Worm (Caenorhabditis elegans) whole organism, L1 larva: ENCODE measurements around the gene chil-23.

Experiments
- C16A3.4 ChIP-seq: fragments of 150-350 bp; optimal IDR thresholded peaks from 2 replicates; lab custom pipeline; 2014; ENCODE audit warnings: missing biosample characterization, missing genetic modification characterization
- F16B12.6 ChIP-seq: fragments of 150-350 bp; optimal IDR thresholded peaks from 2 replicates; lab custom pipeline; 2014; ENCODE audit warnings: missing biosample characterization, missing genetic modification characterization
- Y116A8C.19 ChIP-seq: sonication (generic microtip); optimal IDR thresholded peaks from 2 replicates; lab custom pipeline; 2016; ENCODE audit warnings: missing compliant biosample characterization, missing genetic modification characterization, borderline replicate concordance
- aly-2 ChIP-seq: fragments of 150-350 bp; optimal IDR thresholded peaks from 2 replicates; lab custom pipeline; 2014; ENCODE audit warnings: missing biosample characterization, missing genetic modification characterization
- blmp-1 ChIP-seq: fragments of 150-350 bp; optimal IDR thresholded peaks from 2 replicates; lab custom pipeline; 2014; ENCODE audit warnings: missing biosample characterization, missing genetic modification characterization
- ces-1 ChIP-seq: fragments of 150-350 bp; optimal IDR thresholded peaks from 2 replicates; lab custom pipeline; 2014; ENCODE audit warnings: missing biosample characterization, missing genetic modification reagents, missing genetic modification characterization
- dpl-1 ChIP-seq, 3 experiments: fragments of 150-350 bp in 2 of 3; sonication (generic microtip) in 1 of 3; optimal IDR thresholded peaks; 2 replicates each; lab custom pipeline; 2014 to 2017; ENCODE audit warnings: missing biosample characterization in 3 of 3, missing genetic modification characterization in 3 of 3, missing genetic modification reagents in 3 of 3
- efl-1 ChIP-seq, 4 experiments: fragments of 150-350 bp; optimal IDR thresholded peaks in 3 of 4; peaks in 1 of 4; 1 replicate in 1 of 4; 2 replicates in 3 of 4; lab custom pipeline; 2014; ENCODE audit warnings: missing biosample characterization in 2 of 4, missing genetic modification characterization in 2 of 4, missing genetic modification reagents in 2 of 4
- efl-3 ChIP-seq: fragments of 200-800 bp; sonication (Bioruptor generic); optimal IDR thresholded peaks from 2 replicates; lab custom pipeline; 2018; ENCODE audit warnings: mild to moderate bottlenecking, missing genetic modification characterization, missing compliant biosample characterization
- egl-13 ChIP-seq: sonication (generic microtip); optimal IDR thresholded peaks from 2 replicates; lab custom pipeline; 2016; ENCODE audit warnings: missing genotype, missing genetic modification reagents, missing genetic modification characterization, missing compliant biosample characterization
- elt-2 ChIP-seq: sonication (generic microtip); optimal IDR thresholded peaks from 2 replicates; lab custom pipeline; 2016; ENCODE audit warnings: missing genetic modification characterization, mild to moderate bottlenecking, inconsistent platforms, missing compliant biosample characterization, missing genetic modification reagents
- fkh-10 ChIP-seq: sonication (generic microtip); optimal IDR thresholded peaks from 2 replicates; lab custom pipeline; 2017; ENCODE audit warnings: missing biosample characterization, missing genetic modification reagents, missing genetic modification characterization
- fos-1 ChIP-seq: fragments of 150-350 bp; optimal IDR thresholded peaks from 2 replicates; lab custom pipeline; 2014; ENCODE audit warnings: missing biosample characterization, missing genetic modification characterization
- hlh-17 ChIP-seq: fragments of 200-800 bp; sonication (Bioruptor generic); optimal IDR thresholded peaks from 2 replicates; lab custom pipeline; 2018; ENCODE audit warnings: missing genetic modification characterization, mild to moderate bottlenecking, missing compliant biosample characterization, moderate library complexity, borderline replicate concordance
- jun-1 ChIP-seq: fragments of 150-350 bp; optimal IDR thresholded peaks from 2 replicates; lab custom pipeline; 2014; ENCODE audit warnings: missing biosample characterization, missing genetic modification reagents, missing genetic modification characterization
- lin-35 ChIP-seq, 2 experiments: fragments of 150-350 bp; optimal IDR thresholded peaks; 2 replicates each; lab custom pipeline; 2014; ENCODE audit warnings: missing biosample characterization in 2 of 2, missing genetic modification characterization in 2 of 2, missing genetic modification reagents in 2 of 2
- lsy-2 ChIP-seq, 2 experiments: fragments of 150-350 bp; optimal IDR thresholded peaks; 2 replicates each; lab custom pipeline; 2014; ENCODE audit warnings: missing biosample characterization in 2 of 2, missing genetic modification characterization in 2 of 2
- mdl-1 ChIP-seq, 2 experiments: fragments of 150-350 bp; optimal IDR thresholded peaks; 2 replicates each; lab custom pipeline; 2014 to 2017; ENCODE audit warnings: missing biosample characterization in 2 of 2, missing genetic modification characterization in 2 of 2, inconsistent platforms in 1 of 2
- mef-2 ChIP-seq: fragments of 150-350 bp; optimal IDR thresholded peaks from 2 replicates; lab custom pipeline; 2014; ENCODE audit warnings: missing biosample characterization, missing genetic modification characterization
- nhr-19 ChIP-seq: fragments of 200-800 bp; sonication (Bioruptor generic); conservative IDR thresholded peaks from 2 replicates; pipeline ENCODE4 v1.3.6; 2022; ENCODE audit warnings: missing genetic modification characterization, missing compliant biosample characterization
- nhr-20 ChIP-seq: sonication (generic microtip); optimal IDR thresholded peaks from 2 replicates; lab custom pipeline; 2016; ENCODE audit warnings: mild to moderate bottlenecking, missing genetic modification characterization, missing compliant biosample characterization
- nhr-28 ChIP-seq: fragments of 150-350 bp; optimal IDR thresholded peaks from 2 replicates; lab custom pipeline; 2014; ENCODE audit warnings: missing biosample characterization, missing genetic modification characterization
- nhr-71 ChIP-seq: sonication (generic microtip); optimal IDR thresholded peaks from 2 replicates; lab custom pipeline; 2016; ENCODE audit warnings: mild to moderate bottlenecking, missing genetic modification characterization, moderate library complexity, missing compliant biosample characterization
- nhr-84 ChIP-seq: sonication (generic microtip); optimal IDR thresholded peaks from 2 replicates; lab custom pipeline; 2017; ENCODE audit warnings: missing biosample characterization, missing genetic modification characterization
- nhr-85 ChIP-seq: sonication (generic microtip); peaks from one replicate; lab custom pipeline; 2016; ENCODE audit warnings: missing genetic modification characterization, inconsistent platforms, missing compliant biosample characterization
- nhr-90 ChIP-seq: sonication (generic microtip); optimal IDR thresholded peaks from 2 replicates; lab custom pipeline; 2016; ENCODE audit warnings: mild to moderate bottlenecking, missing genetic modification characterization, missing compliant biosample characterization; ENCODE audit not compliant: poor library complexity
- pqm-1 ChIP-seq: sonication (generic microtip); optimal IDR thresholded peaks from 3 replicates; lab custom pipeline; 2017; ENCODE audit warnings: missing biosample characterization, missing genetic modification characterization
- skn-1 ChIP-seq: fragments of 150-350 bp; optimal IDR thresholded peaks from 2 replicates; lab custom pipeline; 2014; ENCODE audit warnings: missing biosample characterization, missing genetic modification characterization
- snu-23 ChIP-seq: sonication (generic microtip); optimal IDR thresholded peaks from 2 replicates; lab custom pipeline; 2016; ENCODE audit warnings: missing genetic modification characterization, missing compliant biosample characterization
- swsn-7 ChIP-seq: sonication (generic microtip); optimal IDR thresholded peaks from 2 replicates; lab custom pipeline; 2016; ENCODE audit warnings: missing genetic modification characterization, missing compliant biosample characterization
- tbx-2 ChIP-seq: sonication (generic microtip); optimal IDR thresholded peaks from 2 replicates; lab custom pipeline; 2016; ENCODE audit warnings: missing genetic modification characterization, missing compliant biosample characterization
- tlp-1 ChIP-seq: fragments of 150-350 bp; optimal IDR thresholded peaks from 2 replicates; lab custom pipeline; 2014; ENCODE audit warnings: missing biosample characterization, missing genetic modification characterization
- unc-130 ChIP-seq: fragments of 150-350 bp; optimal IDR thresholded peaks from 2 replicates; lab custom pipeline; 2017; ENCODE audit warnings: missing biosample characterization, missing genetic modification characterization, inconsistent platforms
- unc-30 ChIP-seq: sonication (generic microtip); optimal IDR thresholded peaks from 2 replicates; lab custom pipeline; 2017; ENCODE audit warnings: missing biosample characterization, missing genetic modification characterization
- unc-98 ChIP-seq: fragments of 200-800 bp; sonication (Bioruptor generic); IDR thresholded peaks from 2 replicates; pipeline ENCODE4 v1.3.6; 2022; ENCODE audit warnings: missing genetic modification characterization, missing compliant biosample characterization
- zag-1 ChIP-seq: fragments of 150-350 bp; optimal IDR thresholded peaks from 2 replicates; lab custom pipeline; 2014; ENCODE audit warnings: missing biosample characterization, missing genetic modification characterization
- ztf-11 ChIP-seq, 2 experiments: sonication (generic microtip); optimal IDR thresholded peaks; 2 replicates each; lab custom pipeline; 2016 to 2017; ENCODE audit warnings: missing genetic modification characterization in 2 of 2, missing biosample characterization in 1 of 2, missing compliant biosample characterization in 1 of 2

The chil-23 gene

DNA sequence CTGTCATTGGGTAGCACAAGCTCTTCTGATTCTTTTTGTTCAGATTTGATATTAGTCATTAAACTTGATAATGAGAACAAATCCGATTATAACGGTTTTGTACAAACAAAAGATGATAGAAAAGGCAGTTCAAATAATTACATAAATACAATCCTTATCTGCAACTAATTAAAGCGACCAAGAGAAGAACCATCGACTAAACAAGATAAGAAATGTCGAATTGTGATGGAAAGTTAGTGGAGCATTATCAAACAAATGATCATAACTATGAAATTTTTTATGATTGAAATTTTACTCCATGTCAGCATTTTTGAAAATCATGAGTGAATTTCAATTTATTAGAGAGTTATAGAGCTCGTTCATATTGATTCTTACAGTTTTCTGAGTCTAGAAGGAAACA lies at the start of gene chil-23:
chil-23 (minus strand) TSS at position 198 of the 400 bp plus-strand sequence.
- TF ChIP-seq elt-2 (tag; lab: Kevin White, UChicago) = peak; percentile 95
- TF ChIP-seq Y116A8C.19 (tag; lab: Kevin White, UChicago) = no peak
- TF ChIP-seq unc-130 = no peak
- no peak for TF ChIP-seq swsn-7 (tag; lab: Kevin White, UChicago)
- TF ChIP-seq F16B12.6 (tag; lab: Kevin White, UChicago) = no peak
- TF ChIP-seq nhr-20 (tag; lab: Kevin White, UChicago) = peak; percentile 17

DNA sequence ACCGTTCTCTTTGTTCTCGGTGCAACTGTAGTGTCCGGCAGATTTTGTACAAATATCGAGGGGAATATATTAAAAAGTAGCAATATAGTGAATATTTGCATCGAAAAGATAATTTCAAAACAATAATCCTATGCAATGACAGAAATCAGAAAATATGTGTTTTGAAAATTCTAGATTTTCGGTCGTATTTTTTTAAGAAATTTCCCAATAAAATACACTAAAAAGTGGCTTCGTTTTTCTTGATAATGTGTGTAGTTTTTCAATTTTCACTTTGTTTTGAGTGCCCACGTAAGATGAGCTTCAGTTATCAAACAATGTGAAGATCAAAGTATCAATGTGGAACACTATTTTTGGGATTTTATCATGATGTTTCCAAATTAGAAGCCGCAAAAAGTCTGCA lies 48.4 kb upstream of the chil-23 start, which contains the start of gene gcy-1:
gcy-1 (minus strand) TSS at position 101 of the 400 bp plus-strand sequence.
- TF ChIP-seq mef-2 = no peak
- no peak for TF ChIP-seq nhr-71 (tag; lab: Kevin White, UChicago)
- no peak for TF ChIP-seq unc-30 (tag; lab: Kevin White, UChicago)

DNA sequence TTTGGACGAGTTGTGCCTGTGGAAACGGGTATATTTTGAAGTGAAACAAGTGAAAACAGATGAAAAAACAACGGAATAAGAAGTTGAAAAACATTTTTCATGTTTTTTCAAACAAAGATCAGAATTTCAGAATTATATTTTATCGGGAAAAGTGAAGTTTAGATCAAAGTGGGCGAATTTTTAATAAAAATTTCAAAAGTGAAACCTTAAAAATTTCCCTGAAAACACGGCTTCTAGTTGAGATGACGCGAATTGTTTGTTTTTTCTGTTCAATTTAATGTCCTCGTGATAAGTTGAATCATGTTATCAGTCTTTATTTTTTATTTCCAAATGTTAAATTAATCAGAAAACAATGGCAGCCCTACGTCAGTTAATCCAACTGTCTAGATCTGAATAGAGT lies 38.8 kb upstream of the chil-23 start, which contains the start of gene gcy-3:
gcy-3 (minus strand) TSS at position 101 of the 400 bp plus-strand sequence.
- TF ChIP-seq nhr-85 (tag; lab: Kevin White, UChicago) (no peak), elt-2 (tag; lab: Kevin White, UChicago) (no peak), fos-1 (tag; lab: Kevin White, UChicago) (no peak), nhr-84 (tag; lab: Kevin White, UChicago) (no peak), hlh-17 (GFP tag; lab: Kevin White, UChicago) (no peak), ztf-11 (tag; optimal IDR thresholded peaks at IDR 0.05; lab: Kevin White, UChicago) (no peak), C16A3.4 (tag; lab: Kevin White, UChicago) (no peak), tlp-1 (tag; lab: Kevin White, UChicago) (no peak), fkh-10 (GFP tag; lab: Kevin White, UChicago) (no peak), ces-1 (GFP tag; lab: Kevin White, UChicago) (no peak), blmp-1 (tag; lab: Kevin White, UChicago) (no peak), tbx-2 (tag; lab: Kevin White, UChicago) (no peak), egl-13 (no peak), aly-2 (tag; lab: Kevin White, UChicago) (no peak), pqm-1 (tag; lab: Kevin White, UChicago) (no peak), snu-23 (GFP tag; lab: Kevin White, UChicago) (no peak), mdl-1 (tag; optimal IDR thresholded peaks at IDR 0.05; lab: Kevin White, UChicago) (no peak), Y116A8C.19 (tag; lab: Kevin White, UChicago) (no peak), jun-1 (tag; lab: Kevin White, UChicago) (no peak), nhr-28 (no peak)

DNA sequence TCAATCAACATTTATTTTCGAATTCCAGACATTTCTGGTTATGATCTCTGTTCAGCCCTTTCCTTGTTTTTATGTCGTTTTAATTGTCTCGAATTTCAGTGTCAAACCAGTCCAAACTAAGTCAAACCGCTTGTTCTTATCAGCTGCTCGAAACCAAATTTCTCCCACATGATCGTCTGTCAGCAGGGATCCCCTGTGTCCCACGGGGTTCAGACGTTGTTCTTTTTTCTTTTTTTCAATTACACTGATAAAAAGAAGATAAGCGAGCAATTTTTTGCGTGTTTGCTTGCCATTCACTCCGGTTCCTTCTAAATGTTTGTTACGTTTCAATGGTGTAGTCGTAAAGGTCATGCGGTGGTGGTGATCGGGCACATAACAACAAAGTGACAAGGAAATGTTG lies 33.5 kb upstream of the chil-23 start:
- TF ChIP-seq lsy-2 (tag; optimal IDR thresholded peaks at IDR 0.05; lab: Kevin White, UChicago) = peak in 1 of 2 experiments; percentile 7
- TF ChIP-seq lin-35 (GFP tag; optimal IDR thresholded peaks at IDR 0.05; lab: Kevin White, UChicago) = peak in 1 of 2 experiments; percentile 50
- no peak for TF ChIP-seq zag-1 (tag; lab: Kevin White, UChicago)
- TF ChIP-seq dpl-1 (GFP tag; optimal IDR thresholded peaks at IDR 0.05; lab: Kevin White, UChicago) = no peak
- peak; percentile 23 for TF ChIP-seq nhr-90 (tag; lab: Kevin White, UChicago)
- TF ChIP-seq efl-3 (GFP tag; lab: Kevin White, UChicago) = no peak
- peak; percentile 51 for TF ChIP-seq nhr-71 (tag; lab: Kevin White, UChicago)
- TF ChIP-seq jun-1 (tag; lab: Kevin White, UChicago) = peak; percentile 21
- peak in 1 of 2 experiments; percentile 48 for TF ChIP-seq mdl-1 (tag; optimal IDR thresholded peaks at IDR 0.05; lab: Kevin White, UChicago)
- 0 out of 2 replicates have a peak, but pooled peaks have one; percentile 12 for TF ChIP-seq nhr-19 (GFP tag; lab: Robert Waterston, UW)
- TF ChIP-seq efl-1 (optimal IDR thresholded peaks at IDR 0.05; lab: Kevin White, UChicago) = no peak
- TF ChIP-seq efl-1 (GFP tag; optimal IDR thresholded peaks at IDR 0.05 in 1 of 2; lab: Kevin White, UChicago) = peak in 1 of 2 experiments; percentile 57
- peak; percentile 97 for TF ChIP-seq elt-2 (tag; lab: Kevin White, UChicago)
- TF ChIP-seq unc-98 (GFP tag; lab: Robert Waterston, UW) = no peak
- TF ChIP-seq skn-1 (tag; lab: Kevin White, UChicago) = no peak
